Worm (Caenorhabditis elegans) whole organism, late embryonic: ENCODE measurements around the gene Y37H2A.12.

Source experiments
- C08G9.2 ChIP-seq: sonication (generic microtip); optimal IDR thresholded peaks from 2 replicates; lab custom pipeline; 2016; ENCODE audit warnings: mild to moderate bottlenecking, missing genetic modification characterization, moderate library complexity, missing compliant biosample characterization
- F13H6.1 ChIP-seq: sonication (generic microtip); optimal IDR thresholded peaks from 2 replicates; lab custom pipeline; 2016; ENCODE audit warnings: missing genetic modification characterization, missing compliant biosample characterization
- ahr-1 ChIP-seq: sonication (generic microtip); optimal IDR thresholded peaks from 2 replicates; lab custom pipeline; 2016; ENCODE audit warnings: missing genetic modification characterization, missing compliant biosample characterization
- ama-1 ChIP-seq: fragments of 150-350 bp; optimal IDR thresholded peaks from 2 replicates; lab custom pipeline; 2014
- ceh-18 ChIP-seq: sonication (generic microtip); optimal IDR thresholded peaks from 2 replicates; lab custom pipeline; 2016; ENCODE audit warnings: missing genetic modification characterization, missing compliant biosample characterization
- ceh-24 ChIP-seq: sonication (generic microtip); optimal IDR thresholded peaks from 2 replicates; lab custom pipeline; 2016; ENCODE audit warnings: mild to moderate bottlenecking, missing genetic modification characterization, missing compliant biosample characterization
- ceh-31 ChIP-seq: sonication (generic microtip); optimal IDR thresholded peaks from 2 replicates; lab custom pipeline; 2016; ENCODE audit warnings: missing genetic modification characterization, missing compliant biosample characterization
- ceh-45 ChIP-seq: fragments of 200-800 bp; sonication (Bioruptor generic); IDR thresholded peaks from 2 replicates; pipeline ENCODE4 v1.3.6; 2022; ENCODE audit warnings: missing genetic modification reagents, missing genetic modification characterization, missing compliant biosample characterization
- ceh-48 ChIP-seq: sonication (generic microtip); optimal IDR thresholded peaks from 2 replicates; lab custom pipeline; 2016; ENCODE audit warnings: missing genetic modification characterization, inconsistent platforms, missing compliant biosample characterization
- ceh-6 ChIP-seq: fragments of 200-800 bp; sonication (Bioruptor generic); optimal IDR thresholded peaks from 2 replicates; lab custom pipeline; 2018; ENCODE audit warnings: mild to moderate bottlenecking, missing genetic modification characterization, missing compliant biosample characterization
- ceh-9 ChIP-seq: sonication (generic microtip); optimal IDR thresholded peaks from 2 replicates; lab custom pipeline; 2016; ENCODE audit warnings: mild to moderate bottlenecking, missing genetic modification characterization, inconsistent platforms, missing compliant biosample characterization
- dmd-4 ChIP-seq: sonication (generic microtip); optimal IDR thresholded peaks from 2 replicates; lab custom pipeline; 2016; ENCODE audit warnings: borderline replicate concordance, missing genetic modification characterization, missing compliant biosample characterization
- elt-2 ChIP-seq: sonication (generic microtip); optimal IDR thresholded peaks from 2 replicates; lab custom pipeline; 2016; ENCODE audit warnings: missing genetic modification reagents, missing genetic modification characterization, missing compliant biosample characterization
- fax-1 ChIP-seq: sonication (generic microtip); optimal IDR thresholded peaks from 2 replicates; lab custom pipeline; 2016; ENCODE audit warnings: missing genotype, missing genetic modification characterization, missing compliant biosample characterization
- fkh-10 ChIP-seq: fragments of 150-350 bp; optimal IDR thresholded peaks from 2 replicates; lab custom pipeline; 2014; ENCODE audit warnings: missing biosample characterization, missing genetic modification reagents, missing genetic modification characterization
- gmeb-2 ChIP-seq: sonication (generic microtip); optimal IDR thresholded peaks from 2 replicates; lab custom pipeline; 2016; ENCODE audit warnings: missing genetic modification characterization, inconsistent platforms, missing compliant biosample characterization
- hlh-15 ChIP-seq: sonication (generic microtip); optimal IDR thresholded peaks from 2 replicates; lab custom pipeline; 2016; ENCODE audit warnings: missing genetic modification characterization, missing compliant biosample characterization
- hlh-6 ChIP-seq: sonication (generic microtip); optimal IDR thresholded peaks from 2 replicates; lab custom pipeline; 2016; ENCODE audit warnings: missing genotype, missing genetic modification characterization, missing compliant biosample characterization
- lin-11 ChIP-seq: fragments of 200-800 bp; sonication (Bioruptor generic); optimal IDR thresholded peaks from 2 replicates; lab custom pipeline; 2018; ENCODE audit warnings: mild to moderate bottlenecking, missing genetic modification characterization, missing compliant biosample characterization
- nfya-1 ChIP-seq: sonication (generic microtip); optimal IDR thresholded peaks from 2 replicates; lab custom pipeline; 2017; ENCODE audit warnings: missing genetic modification characterization, mild to moderate bottlenecking, missing compliant biosample characterization, antibody characterized with exemption, moderate library complexity
- odd-2 ChIP-seq: sonication (generic microtip); optimal IDR thresholded peaks from 2 replicates; lab custom pipeline; 2017; ENCODE audit warnings: antibody characterized with exemption, mild to moderate bottlenecking, missing genetic modification characterization, missing compliant biosample characterization
- pat-9 ChIP-seq: fragments of 200-800 bp; sonication (Bioruptor generic); optimal IDR thresholded peaks from 2 replicates; lab custom pipeline; 2018; ENCODE audit warnings: mild to moderate bottlenecking, missing genetic modification characterization, moderate library complexity, missing compliant biosample characterization
- pqm-1 ChIP-seq: sonication (generic microtip); optimal IDR thresholded peaks from 2 replicates; lab custom pipeline; 2016; ENCODE audit warnings: missing genetic modification characterization, missing compliant biosample characterization
- sdc-2 ChIP-seq: sonication (generic microtip); optimal IDR thresholded peaks from 2 replicates; lab custom pipeline; 2016; ENCODE audit warnings: missing genotype, missing genetic modification characterization, missing compliant biosample characterization
- sox-2 ChIP-seq: fragments of 200-800 bp; sonication (Bioruptor generic); IDR thresholded peaks from 2 replicates; pipeline ENCODE4 v1.3.6; 2022; ENCODE audit warnings: missing genetic modification reagents, missing genetic modification characterization, missing compliant biosample characterization
- sox-4 ChIP-seq: sonication (generic microtip); optimal IDR thresholded peaks from 2 replicates; lab custom pipeline; 2017; ENCODE audit warnings: mild to moderate bottlenecking, missing genetic modification characterization, inconsistent platforms, missing compliant biosample characterization
- syd-9 ChIP-seq: sonication (generic microtip); optimal IDR thresholded peaks from 2 replicates; lab custom pipeline; 2016; ENCODE audit warnings: mild to moderate bottlenecking, missing genetic modification characterization, moderate library complexity, missing compliant biosample characterization
- tbx-2 ChIP-seq: sonication (generic microtip); optimal IDR thresholded peaks from 2 replicates; lab custom pipeline; 2016; ENCODE audit warnings: missing genetic modification characterization, missing compliant biosample characterization
- tbx-7 ChIP-seq: sonication (generic microtip); optimal IDR thresholded peaks from 2 replicates; lab custom pipeline; 2016; ENCODE audit warnings: missing genotype, missing genetic modification characterization, missing compliant biosample characterization
- ttx-3 ChIP-seq: sonication (generic microtip); optimal IDR thresholded peaks from 2 replicates; lab custom pipeline; 2016; ENCODE audit warnings: missing genetic modification reagents, missing genetic modification characterization, missing compliant biosample characterization
- unc-3 ChIP-seq, 2 experiments: fragments of 200-800 bp in 1 of 2; sonication (Bioruptor generic) in 1 of 2; sonication (generic microtip) in 1 of 2; conservative IDR thresholded peaks in 1 of 2; optimal IDR thresholded peaks in 1 of 2; 2 replicates each; pipeline versions ENCODE4 v1.3.6 to Lab custom; 2016 to 2022; ENCODE audit warnings: missing compliant biosample characterization in 2 of 2, missing genetic modification characterization in 2 of 2, missing genetic modification reagents in 1 of 2
- unc-42 ChIP-seq: sonication (generic microtip); optimal IDR thresholded peaks from 2 replicates; lab custom pipeline; 2016; ENCODE audit warnings: missing genotype, missing genetic modification characterization, missing compliant biosample characterization
- unc-55 ChIP-seq: sonication (generic microtip); optimal IDR thresholded peaks from 2 replicates; lab custom pipeline; 2017; ENCODE audit warnings: missing biosample characterization, missing genetic modification reagents, missing genetic modification characterization
- unc-86 ChIP-seq: sonication (generic microtip); optimal IDR thresholded peaks from 2 replicates; lab custom pipeline; 2016; ENCODE audit warnings: missing genetic modification characterization, missing compliant biosample characterization

Y37H2A.12 gene

ce11 chrV:18143445-18143844 is 12.5 kb upstream of the Y37H2A.12 start, which contains the start of gene Y37H2A.14:
Y37H2A.14 (plus strand) TSS chrV:18143745.
- no peak for TF ChIP-seq ceh-24 (tag; lab: Kevin White, UChicago)
- TF ChIP-seq, all 69 proteins: peak for 0

ce11 chrV:18142549-18142948 is 11.6 kb upstream of the Y37H2A.12 start, which contains the start of gene Y37H2A.13:
Y37H2A.13 (plus strand) TSS chrV:18142849.
- TF ChIP-seq C08G9.2 (tag; lab: Kevin White, UChicago) (no peak), ceh-9 (tag; lab: Kevin White, UChicago) (no peak), odd-2 (no peak), lin-11 (tag; lab: Kevin White, UChicago) (no peak), pqm-1 (tag; lab: Kevin White, UChicago) (no peak), syd-9 (tag; lab: Kevin White, UChicago) (no peak), fax-1 (tag; lab: Kevin White, UChicago) (no peak), ceh-18 (tag; lab: Kevin White, UChicago) (no peak), ceh-31 (tag; lab: Kevin White, UChicago) (no peak), sdc-2 (tag; lab: Kevin White, UChicago) (no peak), F13H6.1 (tag; lab: Kevin White, UChicago) (no peak), nfya-1 (tag; lab: Kevin White, UChicago) (no peak), ceh-48 (tag; lab: Kevin White, UChicago) (no peak), unc-86 (tag; lab: Kevin White, UChicago) (no peak), unc-55 (no peak)
- TF ChIP-seq, all 69 proteins: peak for 0

ce11 chrV:18141161-18141560 is 10.2 kb upstream of the Y37H2A.12 start, which contains the start of gene Y37H2A.11:
Y37H2A.11 (plus strand) TSS chrV:18141461.
- no peak for TF ChIP-seq ama-1
- TF ChIP-seq ahr-1 (tag; lab: Kevin White, UChicago): no peak
- no peak for TF ChIP-seq tbx-2 (tag; lab: Kevin White, UChicago)
- TF ChIP-seq ceh-45 (GFP tag; lab: Robert Waterston, UW): no peak
- no peak for TF ChIP-seq fkh-10
- TF ChIP-seq sox-2 (GFP tag; lab: Robert Waterston, UW): no peak
- TF ChIP-seq unc-55: no peak
- no peak for TF ChIP-seq gmeb-2 (tag; lab: Kevin White, UChicago)
- TF ChIP-seq pat-9 (tag; lab: Kevin White, UChicago): no peak
- no peak for TF ChIP-seq tbx-7 (tag; lab: Kevin White, UChicago)
- TF ChIP-seq elt-2: no peak
- TF ChIP-seq ceh-6 (GFP tag; lab: Kevin White, UChicago): no peak
- TF ChIP-seq ttx-3 (tag; lab: Kevin White, UChicago): no peak
- TF ChIP-seq dmd-4 (tag; lab: Kevin White, UChicago): no peak

- TF ChIP-seq ceh-31 (tag; lab: Kevin White, UChicago): no peak
- no peak for TF ChIP-seq ceh-24 (tag; lab: Kevin White, UChicago)
- no peak for TF ChIP-seq unc-42 (tag; lab: Kevin White, UChicago)
- TF ChIP-seq unc-3 (GFP tag; conservative IDR thresholded peaks at IDR 0.05; lab: Robert Waterston, UW): no peak
- TF ChIP-seq unc-3 (tag; optimal IDR thresholded peaks at IDR 0.05; lab: Kevin White, UChicago): no peak
- TF ChIP-seq hlh-6: no peak
- no peak for TF ChIP-seq hlh-15 (tag; lab: Kevin White, UChicago)
- no peak for TF ChIP-seq ceh-18 (tag; lab: Kevin White, UChicago)
- no peak for TF ChIP-seq sdc-2 (tag; lab: Kevin White, UChicago)
- TF ChIP-seq ttx-3 (tag; lab: Kevin White, UChicago): no peak
- TF ChIP-seq syd-9 (tag; lab: Kevin White, UChicago): no peak
- TF ChIP-seq sox-4 (tag; lab: Kevin White, UChicago): no peak
Measured at ce11 chrV:18138695-18139094, 7.8 kb upstream of the Y37H2A.12 start, which contains the start of gene Y37H2A.10. Y37H2A.10 (plus strand) TSS chrV:18138995.
